Fruit fly (Drosophila melanogaster): ENCODE results near the gene CG17732.

DNA sequence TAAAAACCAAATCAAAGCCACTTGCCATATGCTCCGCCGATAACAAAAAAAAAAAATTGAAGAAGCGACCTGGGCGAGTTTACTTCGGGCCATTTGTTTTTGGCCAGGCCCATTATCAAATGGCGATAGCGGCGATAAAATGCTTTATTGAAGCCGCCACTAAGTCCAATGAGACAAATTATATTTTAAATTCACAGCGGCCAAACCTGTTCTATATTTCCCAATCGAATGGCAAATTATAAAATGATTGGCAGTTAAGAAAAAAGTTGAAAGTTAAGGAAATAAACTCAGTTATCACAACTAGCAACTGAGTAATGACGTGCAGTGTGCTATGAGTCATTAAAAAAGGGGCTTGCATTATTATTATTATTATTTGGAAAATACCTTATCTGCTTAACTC lies 40.3 kb upstream of the CG17732 start:
- TF ChIP-seq OdsH (GFP tag; optimal IDR thresholded peaks at IDR 0.05), result no peak
- TF ChIP-seq Abd-B (GFP tag; optimal IDR thresholded peaks at IDR 0.05), result no peak
- TF ChIP-seq CG9705 (GFP tag; optimal IDR thresholded peaks at IDR 0.05), result no peak
- no peak for TF ChIP-seq usp (GFP tag; optimal IDR thresholded peaks at IDR 0.05)
- TF ChIP-seq CrebA (GFP tag; optimal IDR thresholded peaks at IDR 0.05; ENCODE audit: borderline replicate concordance), result no peak
- no peak for TF ChIP-seq br (GFP tag; optimal IDR thresholded peaks at IDR 0.05)
- TF ChIP-seq foxo (GFP tag; optimal IDR thresholded peaks at IDR 0.05), result no peak
- no peak for TF ChIP-seq sv (GFP tag; optimal IDR thresholded peaks at IDR 0.05)
- no peak for TF ChIP-seq psq (GFP tag; optimal IDR thresholded peaks at IDR 0.05)
- no peak for TF ChIP-seq GATAd (GFP tag; optimal IDR thresholded peaks at IDR 0.05)
